Fruit fly (Drosophila melanogaster) whole organism, embryonic: ENCODE results near the gene CG13996.

ENCODE experiments used
- Antp ChIP-seq: fragments of 200-800 bp; sonication (Bioruptor generic); optimal IDR thresholded peaks from 3 replicates; lab custom pipeline; 2016; ENCODE audit warnings: missing biosample characterization, missing genetic modification characterization
- CG10565 ChIP-seq: fragments of 200-800 bp; sonication (Bioruptor generic); optimal IDR thresholded peaks from 3 replicates; lab custom pipeline; 2016; ENCODE audit warnings: missing biosample characterization, mild to moderate bottlenecking, missing genetic modification characterization
- CG11093 ChIP-seq: fragments of 200-800 bp; sonication (Bioruptor generic); IDR thresholded peaks from 3 replicates; pipeline ENCODE4 v1.3.6; 2022; ENCODE audit warnings: missing biosample characterization, missing genetic modification characterization
- CG12391 ChIP-seq: fragments of 200-800 bp; sonication (Bioruptor generic); optimal IDR thresholded peaks from 3 replicates; lab custom pipeline; 2018; ENCODE audit warnings: missing biosample characterization, mild to moderate bottlenecking, missing genetic modification characterization, moderate library complexity
- CG12769 ChIP-seq: fragments of 200-800 bp; sonication (Bioruptor generic); optimal IDR thresholded peaks from 2 replicates; lab custom pipeline; 2019; ENCODE audit warnings: missing biosample characterization, mild to moderate bottlenecking, missing genetic modification characterization, moderate library complexity
- CG13424 ChIP-seq: fragments of 200-800 bp; sonication (Bioruptor generic); optimal IDR thresholded peaks from 2 replicates; lab custom pipeline; 2019; ENCODE audit warnings: missing biosample characterization, mild to moderate bottlenecking, missing genetic modification characterization, moderate library complexity
- CG14441 ChIP-seq: fragments of 200-800 bp; sonication (Bioruptor generic); IDR thresholded peaks from 2 replicates; pipeline ENCODE4 v1.3.6; 2022; ENCODE audit warnings: missing biosample characterization, missing genetic modification characterization
- CG1529 ChIP-seq: fragments of 200-800 bp; sonication (Bioruptor generic); optimal IDR thresholded peaks from 3 replicates; lab custom pipeline; 2018; ENCODE audit warnings: missing biosample characterization, missing genetic modification characterization
- CG15514 ChIP-seq: fragments of 200-800 bp; sonication (Bioruptor generic); optimal IDR thresholded peaks from 3 replicates; lab custom pipeline; 2017; ENCODE audit warnings: missing biosample characterization, missing genetic modification characterization, mild to moderate bottlenecking, moderate library complexity, missing genetic modification reagents
- CG16815 ChIP-seq: fragments of 200-800 bp; sonication (Bioruptor generic); optimal IDR thresholded peaks from 3 replicates; lab custom pipeline; 2017; ENCODE audit warnings: missing biosample characterization, mild to moderate bottlenecking, missing genetic modification characterization
- CG17568 ChIP-seq: fragments of 200-800 bp; sonication (Bioruptor generic); optimal IDR thresholded peaks from 2 replicates; lab custom pipeline; 2018; ENCODE audit warnings: missing biosample characterization, mild to moderate bottlenecking, missing genetic modification characterization, moderate library complexity
- CG18764 ChIP-seq: fragments of 200-800 bp; sonication (Bioruptor generic); optimal IDR thresholded peaks from 3 replicates; lab custom pipeline; 2016; ENCODE audit warnings: missing biosample characterization, missing genetic modification characterization
- CG2116 ChIP-seq: fragments of 200-800 bp; sonication (Bioruptor generic); optimal IDR thresholded peaks from 3 replicates; lab custom pipeline; 2018; ENCODE audit warnings: missing biosample characterization, mild to moderate bottlenecking, missing genetic modification characterization
- CG2129 ChIP-seq: fragments of 200-800 bp; sonication (Bioruptor generic); IDR thresholded peaks from 2 replicates; pipeline ENCODE4 v1.3.6; 2022; ENCODE audit warnings: missing biosample characterization, missing genetic modification characterization; ENCODE audit not compliant: partially characterized antibody
- CG2199 ChIP-seq: fragments of 200-800 bp; sonication (Bioruptor generic); IDR thresholded peaks from 3 replicates; pipeline ENCODE4 v1.3.6; 2022; ENCODE audit warnings: missing biosample characterization, missing genetic modification characterization
- CG31441 ChIP-seq: fragments of 200-800 bp; sonication (Bioruptor generic); IDR thresholded peaks from 2 replicates; pipeline ENCODE4 v1.3.6; 2022; ENCODE audit warnings: missing biosample characterization, missing genetic modification characterization
- CG32767 ChIP-seq: fragments of 200-800 bp; sonication (Bioruptor generic); IDR thresholded peaks from 2 replicates; pipeline ENCODE4 v1.3.6; 2022; ENCODE audit warnings: missing biosample characterization, missing genetic modification characterization
- CG3847 ChIP-seq: fragments of 200-800 bp; sonication (Bioruptor generic); IDR thresholded peaks from 2 replicates; pipeline ENCODE4 v1.3.6; 2022; ENCODE audit warnings: missing biosample characterization, missing genetic modification characterization
- CG3995 ChIP-seq: fragments of 200-800 bp; sonication (Bioruptor generic); optimal IDR thresholded peaks from 3 replicates; lab custom pipeline; 2016; ENCODE audit warnings: missing biosample characterization, missing genetic modification characterization
- CrebB ChIP-seq: fragments of 200-800 bp; sonication (Bioruptor generic); optimal IDR thresholded peaks from 3 replicates; lab custom pipeline; 2018; ENCODE audit warnings: missing biosample characterization, mild to moderate bottlenecking, missing genetic modification characterization
- Mes4 ChIP-seq: fragments of 200-800 bp; sonication (Bioruptor generic); optimal IDR thresholded peaks from 2 replicates; lab custom pipeline; 2016; ENCODE audit warnings: missing biosample characterization, missing genetic modification characterization
- Oaz ChIP-seq: fragments of 200-800 bp; sonication (Bioruptor generic); IDR thresholded peaks from 2 replicates; pipeline ENCODE4 v1.3.6; 2022; ENCODE audit warnings: missing biosample characterization, missing genetic modification characterization
- Pdp1 ChIP-seq, 2 experiments: fragments of 200-800 bp; sonication (Bioruptor generic); optimal IDR thresholded peaks; 3 replicates each; lab custom pipeline; 2016; ENCODE audit warnings: missing biosample characterization in 2 of 2, missing genetic modification characterization in 2 of 2, mild to moderate bottlenecking in 1 of 2, moderate library complexity in 1 of 2
- Stat92E ChIP-seq, 3 experiments: fragments of >200 bp in 2 of 3; fragments of 200-800 bp in 1 of 3; sonication (Bioruptor generic) in 1 of 3; optimal IDR thresholded peaks; 2 replicates each; lab custom pipeline; 2017 to 2019; ENCODE audit warnings: missing biosample characterization in 3 of 3, missing genetic modification characterization in 3 of 3, mild to moderate bottlenecking in 1 of 3, moderate library complexity in 1 of 3
- Trl ChIP-seq, 3 experiments: fragments of >200 bp in 2 of 3; fragments of 200-800 bp in 1 of 3; sonication (Bioruptor generic) in 1 of 3; optimal IDR thresholded peaks; 2 replicates in 1 of 3; 3 replicates in 2 of 3; lab custom pipeline; 2016 to 2017; ENCODE audit warnings: missing biosample characterization in 1 of 3, missing genetic modification characterization in 1 of 3
- al ChIP-seq: fragments of 200-800 bp; sonication (Bioruptor generic); IDR thresholded peaks from 2 replicates; pipeline ENCODE4 v1.3.6; 2022; ENCODE audit warnings: missing biosample characterization, missing genetic modification characterization
- ara ChIP-seq: fragments of 200-800 bp; sonication (Bioruptor generic); IDR thresholded peaks from 2 replicates; pipeline ENCODE4 v1.3.6; 2022; ENCODE audit warnings: missing biosample characterization, missing genetic modification characterization
- btn ChIP-seq: fragments of 200-800 bp; sonication (Bioruptor generic); optimal IDR thresholded peaks from 2 replicates; lab custom pipeline; 2016; ENCODE audit warnings: missing biosample characterization, missing genetic modification characterization
- ci ChIP-seq: fragments of 200-800 bp; sonication (Bioruptor generic); IDR thresholded peaks from 3 replicates; pipeline ENCODE4 v1.3.6; 2022; ENCODE audit warnings: missing biosample characterization, missing genetic modification characterization
- croc ChIP-seq: fragments of 200-800 bp; sonication (Bioruptor generic); conservative IDR thresholded peaks from 3 replicates; pipeline ENCODE4 v1.3.6; 2022; ENCODE audit warnings: missing biosample characterization, missing genetic modification characterization
- crol ChIP-seq: fragments of 200-800 bp; sonication (Bioruptor generic); IDR thresholded peaks from 2 replicates; pipeline ENCODE4 v1.3.6; 2022; ENCODE audit warnings: missing biosample characterization, missing genetic modification characterization
- ems ChIP-seq: fragments of 200-800 bp; sonication (Bioruptor generic); optimal IDR thresholded peaks from 3 replicates; lab custom pipeline; 2016; ENCODE audit warnings: missing biosample characterization, missing genetic modification characterization
- esg ChIP-seq: fragments of 200-800 bp; sonication (Bioruptor generic); conservative IDR thresholded peaks from 2 replicates; pipeline ENCODE4 v1.3.6; 2022; ENCODE audit warnings: missing biosample characterization, missing genetic modification characterization
- fru ChIP-seq: fragments of >200 bp; optimal IDR thresholded peaks from 2 replicates; lab custom pipeline; 2017
- jumu ChIP-seq: fragments of 200-800 bp; sonication (Bioruptor generic); optimal IDR thresholded peaks from 3 replicates; lab custom pipeline; 2016; ENCODE audit warnings: missing biosample characterization, missing genetic modification characterization
- klu ChIP-seq: fragments of 200-800 bp; sonication (Bioruptor generic); IDR thresholded peaks from 2 replicates; pipeline ENCODE4 v1.3.6; 2022; ENCODE audit warnings: missing biosample characterization, missing genetic modification characterization
- knrl ChIP-seq: fragments of 200-800 bp; sonication (Bioruptor generic); IDR thresholded peaks from 3 replicates; pipeline ENCODE4 v1.3.6; 2022; ENCODE audit warnings: missing biosample characterization, missing genetic modification characterization; ENCODE audit not compliant: partially characterized antibody
- mam ChIP-seq: fragments of 200-800 bp; sonication (Bioruptor generic); optimal IDR thresholded peaks from 3 replicates; lab custom pipeline; 2016; ENCODE audit warnings: missing biosample characterization, missing genetic modification characterization
- mld ChIP-seq: fragments of 200-800 bp; sonication (Bioruptor generic); IDR thresholded peaks from 3 replicates; pipeline ENCODE4 v1.3.6; 2022; ENCODE audit warnings: missing biosample characterization, missing genetic modification characterization; ENCODE audit not compliant: partially characterized antibody
- nom ChIP-seq: fragments of 200-800 bp; sonication (Bioruptor generic); optimal IDR thresholded peaks from 2 replicates; lab custom pipeline; 2017; ENCODE audit warnings: missing biosample characterization, missing genetic modification characterization, mild to moderate bottlenecking, moderate library complexity, missing genetic modification reagents
- pnt ChIP-seq: fragments of 200-800 bp; sonication (Bioruptor generic); optimal IDR thresholded peaks from 3 replicates; lab custom pipeline; 2016; ENCODE audit warnings: missing biosample characterization, missing genetic modification characterization
- sd ChIP-seq: fragments of 200-800 bp; sonication (Bioruptor generic); optimal IDR thresholded peaks from 3 replicates; lab custom pipeline; 2018; ENCODE audit warnings: missing biosample characterization, mild to moderate bottlenecking, missing genetic modification characterization, moderate library complexity
- sisA ChIP-seq: fragments of 200-800 bp; sonication (Bioruptor generic); IDR thresholded peaks from 2 replicates; pipeline ENCODE4 v1.3.6; 2022; ENCODE audit warnings: missing biosample characterization, missing genetic modification characterization
- slou ChIP-seq: fragments of 200-800 bp; sonication (Bioruptor generic); optimal IDR thresholded peaks from 3 replicates; lab custom pipeline; 2016; ENCODE audit warnings: missing biosample characterization, missing genetic modification characterization
- sr ChIP-seq: fragments of 200-800 bp; sonication (Bioruptor generic); IDR thresholded peaks from 3 replicates; pipeline ENCODE4 v1.3.6; 2022; ENCODE audit warnings: missing biosample characterization, missing genetic modification characterization
- stwl ChIP-seq: fragments of 200-800 bp; sonication (Bioruptor generic); optimal IDR thresholded peaks from 3 replicates; lab custom pipeline; 2018; ENCODE audit warnings: missing biosample characterization, mild to moderate bottlenecking, missing genetic modification characterization, moderate library complexity
- tin ChIP-seq: fragments of 200-800 bp; sonication (Bioruptor generic); optimal IDR thresholded peaks from 3 replicates; lab custom pipeline; 2016; ENCODE audit warnings: missing biosample characterization, missing genetic modification characterization
- z ChIP-seq: fragments of 200-800 bp; sonication (Bioruptor generic); IDR thresholded peaks from 3 replicates; pipeline ENCODE4 v1.3.6; 2022; ENCODE audit warnings: missing biosample characterization, missing genetic modification characterization

The CG13996 gene

DNA sequence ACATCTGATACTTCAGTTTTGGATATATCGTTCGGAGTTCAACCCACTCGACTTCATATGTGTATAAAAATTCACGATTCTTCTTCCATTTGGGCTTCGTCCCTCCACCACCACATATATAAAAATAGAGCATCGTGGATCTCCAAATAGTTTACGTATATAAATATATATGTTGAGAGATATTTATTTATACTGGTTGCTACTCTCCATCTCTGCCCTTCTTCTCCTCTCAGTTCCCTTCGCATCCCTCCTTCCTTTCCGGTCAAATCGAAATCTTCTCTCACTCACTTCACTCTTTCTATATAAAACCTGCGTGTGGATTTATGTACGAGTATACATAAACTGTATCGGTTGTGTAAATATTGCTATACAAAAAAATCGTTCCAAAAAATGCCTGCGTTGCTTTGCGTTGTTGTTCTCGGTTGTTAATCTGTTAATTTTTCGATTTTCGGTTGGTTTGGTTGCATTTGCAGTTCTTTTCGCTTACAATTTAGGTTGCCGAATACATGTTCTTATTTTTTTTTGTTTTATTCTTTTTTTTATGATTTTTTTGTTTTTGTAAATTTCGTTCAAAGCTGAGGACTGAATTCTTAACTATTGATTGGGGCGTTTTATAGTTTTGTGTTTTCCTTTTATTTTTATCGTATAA, 47.9 kb upstream of the CG13996 start:
- peak; percentile 30 for TF ChIP-seq sd (tag; lab: Kevin White, UChicago)
- TF ChIP-seq crol: peak; percentile 69; the same call in 1 of the 2 replicates
- peak; percentile 30 to 58 for TF ChIP-seq Trl (optimal IDR thresholded peaks at IDR 0.05; lab: Kevin White, UChicago)
- no peak for TF ChIP-seq Trl (GFP tag; optimal IDR thresholded peaks at IDR 0.05; lab: Kevin White, UChicago)
- TF ChIP-seq z (GFP tag; lab: Robert Waterston, UW): peak; percentile 78
- TF ChIP-seq Oaz (GFP tag; lab: Robert Waterston, UW): no peak
- no peak for TF ChIP-seq slou (GFP tag; lab: Kevin White, UChicago)
- 0 out of 3 replicates have a peak, but pooled peaks have one; percentile 18 for TF ChIP-seq ci (GFP tag; lab: Robert Waterston, UW)
- TF ChIP-seq CG31441 (GFP tag; lab: Robert Waterston, UW): 0 out of 2 replicates have a peak, but pooled peaks have one; percentile 19
- TF ChIP-seq CG32767 (GFP tag; lab: Robert Waterston, UW): peak; percentile 20; the same call in 1 of the 2 replicates
- peak; percentile 70 for TF ChIP-seq CG12769 (tag; lab: Kevin White, UChicago)
- no peak for TF ChIP-seq tin (GFP tag; lab: Kevin White, UChicago)
- TF ChIP-seq Pdp1 (GFP tag; optimal IDR thresholded peaks at IDR 0.05; lab: Kevin White, UChicago): peak in 1 of 2 experiments; percentile 41
- TF ChIP-seq al (GFP tag; lab: Robert Waterston, UW): no peak
- TF ChIP-seq CG2199 (GFP tag; lab: Robert Waterston, UW): peak; percentile 29; the same call in 1 of the 3 replicates
- no peak for TF ChIP-seq jumu (GFP tag; lab: Kevin White, UChicago)

DNA sequence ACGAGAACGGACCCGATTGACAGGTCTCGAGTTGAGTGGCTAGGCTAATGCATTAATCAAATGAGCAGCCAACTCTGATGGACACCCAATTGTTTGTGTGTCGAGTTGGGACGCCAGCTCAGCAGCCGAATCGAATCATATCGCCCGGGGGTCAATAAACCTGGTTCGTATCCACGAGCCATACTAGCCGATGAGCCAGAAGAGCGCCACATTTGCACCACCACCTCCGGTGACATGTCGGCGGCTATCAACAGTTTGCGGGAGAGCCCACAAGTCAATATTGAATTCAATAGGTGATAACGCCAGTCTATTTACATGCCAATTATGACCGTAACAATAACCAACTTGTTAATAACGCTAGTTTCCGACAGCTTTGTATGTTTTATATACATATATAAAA, 46.5 kb upstream of the CG13996 start:
- TF ChIP-seq sr (GFP tag; lab: Robert Waterston, UW) (peak; percentile 49; the same call in 2 of the 3 replicates), stwl (tag; lab: Kevin White, UChicago) (no peak), sisA (GFP tag; lab: Robert Waterston, UW) (no peak), btn (GFP tag; lab: Kevin White, UChicago) (no peak), CG16815 (GFP tag; lab: Kevin White, UChicago) (no peak), CG15514 (GFP tag; lab: Kevin White, UChicago) (peak; percentile 66), CG3995 (no peak), CrebB (peak; percentile 78), CG17568 (GFP tag; lab: Kevin White, UChicago) (peak; percentile 69), CG3847 (GFP tag; lab: Robert Waterston, UW) (no peak), mld (GFP tag; lab: Robert Waterston, UW) (no peak), CG10565 (GFP tag; lab: Kevin White, UChicago) (no peak), CG32767 (GFP tag; lab: Robert Waterston, UW) (peak; percentile 48; the same call in 1 of the 2 replicates), croc (GFP tag; lab: Robert Waterston, UW) (no peak), Mes4 (GFP tag; lab: Kevin White, UChicago) (no peak), esg (no peak), Stat92E (GFP tag; optimal IDR thresholded peaks at IDR 0.05; lab: Kevin White, UChicago) (no peak), sd (tag; lab: Kevin White, UChicago) (peak; percentile 42), fru (lab: Kevin White, UChicago) (no peak), CG1529 (peak; percentile 46), klu (GFP tag; lab: Robert Waterston, UW) (no peak), CG14441 (GFP tag; lab: Robert Waterston, UW) (no peak), mam (GFP tag; lab: Kevin White, UChicago) (no peak), nom (GFP tag; lab: Kevin White, UChicago) (no peak), Antp (GFP tag; lab: Kevin White, UChicago) (no peak), CG18764 (GFP tag; lab: Kevin White, UChicago) (peak; percentile 63), al (GFP tag; lab: Robert Waterston, UW) (no peak), CG2116 (GFP tag; lab: Kevin White, UChicago) (peak; percentile 9), CG2129 (GFP tag; lab: Robert Waterston, UW) (no peak), ara (GFP tag; lab: Robert Waterston, UW) (peak; percentile 39; the same call in 1 of the 2 replicates), pnt (GFP tag; lab: Kevin White, UChicago) (no peak), knrl (GFP tag; lab: Robert Waterston, UW) (no peak), CG11093 (GFP tag; lab: Robert Waterston, UW) (no peak), ems (GFP tag; lab: Kevin White, UChicago) (no peak), CG13424 (peak; percentile 66), CG12391 (tag; lab: Kevin White, UChicago) (peak; percentile 26)
